Worm (Caenorhabditis elegans) whole organism, L2 larva: Measurements from ENCODE around the gene ckb-1.

Experiments
- F13H6.1 ChIP-seq: sonication (generic microtip); optimal IDR thresholded peaks from 2 replicates; lab custom pipeline; 2016; ENCODE audit warnings: missing genetic modification characterization, missing compliant biosample characterization
- R02D3.7 ChIP-seq: fragments of 150-350 bp; optimal IDR thresholded peaks from 2 replicates; lab custom pipeline; 2014; ENCODE audit warnings: missing biosample characterization, missing genetic modification characterization
- ama-1 ChIP-seq: fragments of 150-350 bp; optimal IDR thresholded peaks from 2 replicates; lab custom pipeline; 2018; ENCODE audit warnings: inconsistent platforms
- ceh-82 ChIP-seq: fragments of 150-350 bp; optimal IDR thresholded peaks from 2 replicates; lab custom pipeline; 2014; ENCODE audit warnings: missing biosample characterization, missing genetic modification characterization
- fos-1 ChIP-seq: fragments of 150-350 bp; optimal IDR thresholded peaks from 2 replicates; lab custom pipeline; 2014; ENCODE audit warnings: missing biosample characterization, missing genetic modification characterization
- lin-13 ChIP-seq: fragments of 150-350 bp; optimal IDR thresholded peaks from 2 replicates; lab custom pipeline; 2014; ENCODE audit warnings: missing biosample characterization, missing genetic modification reagents, missing genetic modification characterization
- lin-39 ChIP-seq: fragments of 150-350 bp; optimal IDR thresholded peaks from 2 replicates; lab custom pipeline; 2014; ENCODE audit warnings: missing biosample characterization, missing genetic modification reagents, missing genetic modification characterization
- nhr-25 ChIP-seq: fragments of 150-350 bp; sonication (generic microtip); optimal IDR thresholded peaks from 3 replicates; lab custom pipeline; 2014; ENCODE audit warnings: missing biosample characterization, missing genetic modification characterization
- snpc-4 ChIP-seq: fragments of 150-350 bp; optimal IDR thresholded peaks from 2 replicates; lab custom pipeline; 2014; ENCODE audit warnings: missing biosample characterization, missing genetic modification characterization
- ztf-11 ChIP-seq: sonication (generic microtip); optimal IDR thresholded peaks from 2 replicates; lab custom pipeline; 2017; ENCODE audit warnings: missing biosample characterization, missing genetic modification characterization
- ztf-4 ChIP-seq: fragments of 150-350 bp; optimal IDR thresholded peaks from 2 replicates; lab custom pipeline; 2014; ENCODE audit warnings: missing biosample characterization, missing genetic modification characterization

ce11 chrIII:4397115-4397514 is 32.0 kb downstream of the ckb-1 start, which contains the start of gene R07E5.5:
- no peak for TF ChIP-seq R02D3.7
- TF ChIP-seq ceh-82, result no peak
- TF ChIP-seq F13H6.1 (tag; lab: Kevin White, UChicago), result no peak
- no peak for TF ChIP-seq ztf-11 (tag; lab: Kevin White, UChicago)
- no peak for TF ChIP-seq snpc-4 (tag; lab: Kevin White, UChicago)
- no peak for TF ChIP-seq ztf-4 (tag; lab: Kevin White, UChicago)
- TF ChIP-seq fos-1 (tag; lab: Kevin White, UChicago), result no peak
- no peak for TF ChIP-seq lin-13
- no peak for TF ChIP-seq lin-39 (tag; lab: Kevin White, UChicago)
- no peak for TF ChIP-seq ama-1 (lab: Kevin White, UChicago)
- no peak for TF ChIP-seq nhr-25 (tag; lab: Kevin White, UChicago)
